Worm (Caenorhabditis elegans) whole organism, L2 larva: ENCODE results near the gene dop-1.

Experiments used
- ama-1 ChIP-seq: fragments of 150-350 bp; optimal IDR thresholded peaks from 2 replicates; lab custom pipeline; 2018; ENCODE audit warnings: inconsistent platforms
- ceh-82 ChIP-seq: fragments of 150-350 bp; optimal IDR thresholded peaks from 2 replicates; lab custom pipeline; 2014; ENCODE audit warnings: missing biosample characterization, missing genetic modification characterization
- elt-3 ChIP-seq: sonication (generic microtip); optimal IDR thresholded peaks from 2 replicates; lab custom pipeline; 2017; ENCODE audit warnings: missing biosample characterization, missing genetic modification characterization
- lin-13 ChIP-seq: fragments of 150-350 bp; optimal IDR thresholded peaks from 2 replicates; lab custom pipeline; 2014; ENCODE audit warnings: missing biosample characterization, missing genetic modification reagents, missing genetic modification characterization
- lsy-2 ChIP-seq, 2 experiments: fragments of 150-350 bp in 1 of 2; sonication (generic microtip) in 1 of 2; optimal IDR thresholded peaks; 2 replicates each; lab custom pipeline; 2014 to 2017; ENCODE audit warnings: missing biosample characterization in 2 of 2, missing genetic modification characterization in 2 of 2
- nhr-11 ChIP-seq: fragments of 150-350 bp; optimal IDR thresholded peaks from 2 replicates; lab custom pipeline; 2014; ENCODE audit warnings: missing biosample characterization, missing genetic modification characterization
- nhr-23 ChIP-seq: fragments of 150-350 bp; optimal IDR thresholded peaks from 2 replicates; lab custom pipeline; 2014; ENCODE audit warnings: missing biosample characterization, missing genetic modification reagents, missing genetic modification characterization
- snpc-4 ChIP-seq: fragments of 150-350 bp; optimal IDR thresholded peaks from 2 replicates; lab custom pipeline; 2014; ENCODE audit warnings: missing biosample characterization, missing genetic modification characterization
- unc-62 ChIP-seq: fragments of 150-350 bp; optimal IDR thresholded peaks from 2 replicates; lab custom pipeline; 2014; ENCODE audit warnings: missing biosample characterization, missing genetic modification reagents, missing genetic modification characterization
- ztf-11 ChIP-seq: sonication (generic microtip); optimal IDR thresholded peaks from 2 replicates; lab custom pipeline; 2017; ENCODE audit warnings: missing biosample characterization, missing genetic modification characterization

DNA sequence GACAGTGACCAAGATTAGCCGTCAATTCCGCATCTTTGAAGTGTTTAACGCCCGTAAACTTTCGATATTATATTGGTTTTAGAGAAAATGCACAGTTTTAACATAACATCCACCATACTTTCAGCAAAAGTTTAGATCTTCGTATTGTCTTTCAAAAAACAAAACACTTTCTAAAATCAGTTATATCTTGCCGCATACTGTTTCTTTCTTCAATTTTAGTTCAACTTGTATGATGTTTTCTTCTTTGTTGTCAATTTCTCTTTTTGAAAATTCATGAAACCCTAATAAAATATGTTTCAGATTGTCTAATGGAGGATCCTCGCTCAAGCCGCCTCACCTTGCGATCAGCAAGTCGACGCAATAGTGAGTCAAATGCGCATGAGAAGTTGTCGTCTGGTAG, 35.2 kb upstream of the dop-1 start, which contains the start of gene F02E8.4:
- no peak for TF ChIP-seq elt-3 (tag; lab: Kevin White, UChicago)
- TF ChIP-seq nhr-11 (tag; lab: Kevin White, UChicago): no peak
- TF ChIP-seq ceh-82 (tag; lab: Kevin White, UChicago): no peak
- no peak for TF ChIP-seq ztf-11 (tag; lab: Kevin White, UChicago)
- no peak for TF ChIP-seq ama-1 (lab: Kevin White, UChicago)
- no peak for TF ChIP-seq snpc-4 (tag; lab: Kevin White, UChicago)
- no peak for TF ChIP-seq lin-13 (GFP tag; lab: Kevin White, UChicago)
- TF ChIP-seq unc-62 (GFP tag; lab: Kevin White, UChicago): no peak
- TF ChIP-seq lsy-2 (tag; optimal IDR thresholded peaks at IDR 0.05; lab: Kevin White, UChicago): no peak
- no peak for TF ChIP-seq nhr-23
